Worm (Caenorhabditis elegans) whole organism, L1 larva: Measurements from ENCODE around the gene C02F5.3.

Source experiments
- C16A3.4 ChIP-seq: fragments of 150-350 bp; optimal IDR thresholded peaks from 2 replicates; lab custom pipeline; 2014; ENCODE audit warnings: missing biosample characterization, missing genetic modification characterization
- C34B4.2 ChIP-seq: sonication (generic microtip); optimal IDR thresholded peaks from 2 replicates; lab custom pipeline; 2017; ENCODE audit warnings: mild to moderate bottlenecking, missing genetic modification characterization, missing compliant biosample characterization
- F16B12.6 ChIP-seq: fragments of 150-350 bp; optimal IDR thresholded peaks from 2 replicates; lab custom pipeline; 2014; ENCODE audit warnings: missing biosample characterization, missing genetic modification characterization
- Y116A8C.19 ChIP-seq: sonication (generic microtip); optimal IDR thresholded peaks from 2 replicates; lab custom pipeline; 2016; ENCODE audit warnings: missing compliant biosample characterization, missing genetic modification characterization, borderline replicate concordance
- aha-1 ChIP-seq: fragments of 150-350 bp; optimal IDR thresholded peaks from 2 replicates; lab custom pipeline; 2014; ENCODE audit warnings: missing biosample characterization, missing genetic modification characterization
- ceh-63 ChIP-seq: fragments of 200-800 bp; sonication (Bioruptor generic); optimal IDR thresholded peaks from 2 replicates; lab custom pipeline; 2018; ENCODE audit warnings: mild to moderate bottlenecking, missing genetic modification characterization, missing compliant biosample characterization
- ces-1 ChIP-seq: fragments of 150-350 bp; optimal IDR thresholded peaks from 2 replicates; lab custom pipeline; 2014; ENCODE audit warnings: missing biosample characterization, missing genetic modification reagents, missing genetic modification characterization
- dpl-1 ChIP-seq, 3 experiments: fragments of 150-350 bp in 2 of 3; sonication (generic microtip) in 1 of 3; optimal IDR thresholded peaks; 2 replicates each; lab custom pipeline; 2014 to 2017; ENCODE audit warnings: missing biosample characterization in 3 of 3, missing genetic modification characterization in 3 of 3, missing genetic modification reagents in 3 of 3
- dsc-1 ChIP-seq: sonication (generic microtip); optimal IDR thresholded peaks from 2 replicates; lab custom pipeline; 2016; ENCODE audit warnings: mild to moderate bottlenecking, missing genetic modification characterization, missing compliant biosample characterization
- egl-13 ChIP-seq: sonication (generic microtip); optimal IDR thresholded peaks from 2 replicates; lab custom pipeline; 2016; ENCODE audit warnings: missing genotype, missing genetic modification reagents, missing genetic modification characterization, missing compliant biosample characterization
- egl-27 ChIP-seq, 2 experiments: fragments of 150-350 bp in 1 of 2; sonication (generic microtip); optimal IDR thresholded peaks; 3 replicates each; lab custom pipeline; 2017 to 2018; ENCODE audit warnings: missing biosample characterization in 2 of 2, missing genetic modification characterization in 2 of 2, missing genetic modification reagents in 2 of 2
- elt-3 ChIP-seq, 6 experiments: fragments of 150-350 bp in 1 of 6; sonication (generic microtip); optimal IDR thresholded peaks; 2 replicates each; lab custom pipeline; 2017 to 2018; ENCODE audit warnings: missing biosample characterization in 6 of 6, missing genetic modification characterization in 6 of 6, inconsistent platforms in 1 of 6
- ets-5 ChIP-seq: fragments of 200-800 bp; sonication (Bioruptor generic); IDR thresholded peaks from 2 replicates; pipeline ENCODE4 v1.3.6; 2022; ENCODE audit warnings: missing genetic modification characterization, missing compliant biosample characterization
- fkh-4 ChIP-seq: sonication (generic microtip); optimal IDR thresholded peaks from 2 replicates; lab custom pipeline; 2016; ENCODE audit warnings: missing compliant biosample characterization, missing genetic modification characterization, borderline replicate concordance
- fos-1 ChIP-seq: fragments of 150-350 bp; optimal IDR thresholded peaks from 2 replicates; lab custom pipeline; 2014; ENCODE audit warnings: missing biosample characterization, missing genetic modification characterization
- grh-1 ChIP-seq: fragments of 200-800 bp; sonication (Bioruptor generic); IDR thresholded peaks from 2 replicates; pipeline ENCODE4 v1.3.6; 2022; ENCODE audit warnings: missing genetic modification reagents, missing genetic modification characterization, missing compliant biosample characterization
- hlh-17 ChIP-seq: fragments of 200-800 bp; sonication (Bioruptor generic); optimal IDR thresholded peaks from 2 replicates; lab custom pipeline; 2018; ENCODE audit warnings: missing genetic modification characterization, mild to moderate bottlenecking, missing compliant biosample characterization, moderate library complexity, borderline replicate concordance
- hlh-4 ChIP-seq: sonication (generic microtip); optimal IDR thresholded peaks from 2 replicates; lab custom pipeline; 2016; ENCODE audit warnings: mild to moderate bottlenecking, missing genetic modification characterization, missing compliant biosample characterization
- hpl-2 ChIP-seq: fragments of 150-350 bp; optimal IDR thresholded peaks from 2 replicates; lab custom pipeline; 2014; ENCODE audit warnings: missing biosample characterization, missing genetic modification reagents, missing genetic modification characterization
- jun-1 ChIP-seq: fragments of 150-350 bp; optimal IDR thresholded peaks from 2 replicates; lab custom pipeline; 2014; ENCODE audit warnings: missing biosample characterization, missing genetic modification reagents, missing genetic modification characterization
- lin-13 ChIP-seq: fragments of 150-350 bp; optimal IDR thresholded peaks from 2 replicates; lab custom pipeline; 2014; ENCODE audit warnings: missing biosample characterization, missing genetic modification reagents, missing genetic modification characterization
- lin-14 ChIP-seq: fragments of 200-800 bp; sonication (Bioruptor generic); optimal IDR thresholded peaks from 2 replicates; lab custom pipeline; 2018; ENCODE audit warnings: mild to moderate bottlenecking, missing genetic modification characterization, moderate library complexity, missing compliant biosample characterization
- lin-15B ChIP-seq: fragments of 150-350 bp; sonication (generic microtip); optimal IDR thresholded peaks from 3 replicates; lab custom pipeline; 2014; ENCODE audit warnings: missing biosample characterization, missing genetic modification characterization
- lin-39 ChIP-seq: fragments of 150-350 bp; optimal IDR thresholded peaks from 2 replicates; lab custom pipeline; 2014; ENCODE audit warnings: missing biosample characterization, missing genetic modification reagents, missing genetic modification characterization
- lir-3 ChIP-seq: sonication (generic microtip); optimal IDR thresholded peaks from 2 replicates; lab custom pipeline; 2016; ENCODE audit warnings: mild to moderate bottlenecking, missing genetic modification characterization, moderate library complexity, missing compliant biosample characterization; ENCODE audit not compliant: poor library complexity
- mef-2 ChIP-seq: fragments of 150-350 bp; optimal IDR thresholded peaks from 2 replicates; lab custom pipeline; 2014; ENCODE audit warnings: missing biosample characterization, missing genetic modification characterization
- nhr-11 ChIP-seq: fragments of 150-350 bp; optimal IDR thresholded peaks from 2 replicates; lab custom pipeline; 2014; ENCODE audit warnings: missing biosample characterization, missing genetic modification characterization
- nhr-20 ChIP-seq: sonication (generic microtip); optimal IDR thresholded peaks from 2 replicates; lab custom pipeline; 2016; ENCODE audit warnings: mild to moderate bottlenecking, missing genetic modification characterization, missing compliant biosample characterization
- nhr-237 ChIP-seq: fragments of 150-350 bp; optimal IDR thresholded peaks from 2 replicates; lab custom pipeline; 2014; ENCODE audit warnings: missing biosample characterization, missing genetic modification characterization
- nhr-28 ChIP-seq: fragments of 150-350 bp; optimal IDR thresholded peaks from 2 replicates; lab custom pipeline; 2014; ENCODE audit warnings: missing biosample characterization, missing genetic modification characterization
- nhr-76 ChIP-seq: sonication (generic microtip); optimal IDR thresholded peaks from 2 replicates; lab custom pipeline; 2017; ENCODE audit warnings: missing biosample characterization, missing genetic modification characterization
- nhr-77 ChIP-seq: fragments of 150-350 bp; optimal IDR thresholded peaks from 2 replicates; lab custom pipeline; 2014; ENCODE audit warnings: missing biosample characterization, missing genetic modification characterization
- nhr-84 ChIP-seq: sonication (generic microtip); optimal IDR thresholded peaks from 2 replicates; lab custom pipeline; 2017; ENCODE audit warnings: missing biosample characterization, missing genetic modification characterization
- nhr-85 ChIP-seq: sonication (generic microtip); peaks from one replicate; lab custom pipeline; 2016; ENCODE audit warnings: missing genetic modification characterization, inconsistent platforms, missing compliant biosample characterization
- nhr-90 ChIP-seq: sonication (generic microtip); optimal IDR thresholded peaks from 2 replicates; lab custom pipeline; 2016; ENCODE audit warnings: mild to moderate bottlenecking, missing genetic modification characterization, missing compliant biosample characterization; ENCODE audit not compliant: poor library complexity
- rnt-1 ChIP-seq: sonication (generic microtip); optimal IDR thresholded peaks from 2 replicates; lab custom pipeline; 2016; ENCODE audit warnings: mild to moderate bottlenecking, missing genetic modification characterization, moderate library complexity, missing compliant biosample characterization
- snu-23 ChIP-seq: sonication (generic microtip); optimal IDR thresholded peaks from 2 replicates; lab custom pipeline; 2016; ENCODE audit warnings: missing genetic modification characterization, missing compliant biosample characterization
- sox-4 ChIP-seq: sonication (generic microtip); optimal IDR thresholded peaks from 2 replicates; lab custom pipeline; 2016; ENCODE audit warnings: missing genetic modification characterization, missing compliant biosample characterization
- sptf-1 ChIP-seq: fragments of 150-350 bp; optimal IDR thresholded peaks from 2 replicates; lab custom pipeline; 2014; ENCODE audit warnings: missing biosample characterization, missing genetic modification characterization
- sup-37 ChIP-seq: fragments of 200-800 bp; sonication (Bioruptor generic); optimal IDR thresholded peaks from 2 replicates; lab custom pipeline; 2018; ENCODE audit warnings: mild to moderate bottlenecking, missing genetic modification characterization, missing compliant biosample characterization
- tbx-2 ChIP-seq: sonication (generic microtip); optimal IDR thresholded peaks from 2 replicates; lab custom pipeline; 2016; ENCODE audit warnings: missing genetic modification characterization, missing compliant biosample characterization
- unc-30 ChIP-seq: sonication (generic microtip); optimal IDR thresholded peaks from 2 replicates; lab custom pipeline; 2017; ENCODE audit warnings: missing biosample characterization, missing genetic modification characterization
- zip-4 ChIP-seq: fragments of 200-800 bp; sonication (Bioruptor generic); optimal IDR thresholded peaks from 2 replicates; lab custom pipeline; 2018; ENCODE audit warnings: mild to moderate bottlenecking, missing genetic modification characterization, moderate library complexity, missing compliant biosample characterization
- ztf-11 ChIP-seq, 2 experiments: sonication (generic microtip); optimal IDR thresholded peaks; 2 replicates each; lab custom pipeline; 2016 to 2017; ENCODE audit warnings: missing genetic modification characterization in 2 of 2, missing biosample characterization in 1 of 2, missing compliant biosample characterization in 1 of 2
- ztf-4 ChIP-seq: fragments of 150-350 bp; optimal IDR thresholded peaks from 2 replicates; lab custom pipeline; 2014; ENCODE audit warnings: missing biosample characterization, missing genetic modification characterization

Gene C02F5.3

ce11 chrIII:8245591-8245990 lies at the start of gene C02F5.3:
Gene C02F5.3 (plus strand): TSS chrIII:8245891.
- TF ChIP-seq fos-1 (tag; lab: Kevin White, UChicago) (no peak), hlh-4 (no peak), nhr-90 (tag; lab: Kevin White, UChicago) (no peak), nhr-20 (no peak), egl-13 (tag; lab: Kevin White, UChicago) (no peak), lir-3 (no peak), sup-37 (GFP tag; lab: Kevin White, UChicago) (no peak), nhr-11 (tag; lab: Kevin White, UChicago) (no peak), fkh-4 (tag; lab: Kevin White, UChicago) (no peak), nhr-28 (tag; lab: Kevin White, UChicago) (no peak)
- TF ChIP-seq, all 84 proteins: peak for 0

ce11 chrIII:8199060-8199459 lies 46.6 kb upstream of the C02F5.3 start:
- TF ChIP-seq nhr-76 (tag; lab: Kevin White, UChicago), result no peak

ce11 chrIII:8201117-8201516 lies 44.6 kb upstream of the C02F5.3 start, which contains the start of gene unc-36:
Gene unc-36 (minus strand): TSS chrIII:8201217.
- TF ChIP-seq ztf-11 (tag; optimal IDR thresholded peaks at IDR 0.05; lab: Kevin White, UChicago) (no peak), nhr-85 (tag; lab: Kevin White, UChicago) (no peak), nhr-76 (tag; lab: Kevin White, UChicago) (no peak), zip-4 (GFP tag; lab: Kevin White, UChicago) (no peak), nhr-11 (tag; lab: Kevin White, UChicago) (no peak), jun-1 (tag; lab: Kevin White, UChicago) (no peak), fos-1 (tag; lab: Kevin White, UChicago) (no peak), nhr-84 (tag; lab: Kevin White, UChicago) (no peak)

- TF ChIP-seq nhr-237 (tag; lab: Kevin White, UChicago) (no peak), nhr-90 (tag; lab: Kevin White, UChicago) (no peak), grh-1 (GFP tag; lab: Robert Waterston, UW) (no peak), nhr-77 (tag; lab: Kevin White, UChicago) (no peak), lin-13 (no peak), lin-39 (tag; lab: Kevin White, UChicago) (no peak), nhr-11 (tag; lab: Kevin White, UChicago) (no peak), rnt-1 (tag; lab: Kevin White, UChicago) (peak; percentile 45), ets-5 (GFP tag; lab: Robert Waterston, UW) (no peak), jun-1 (tag; lab: Kevin White, UChicago) (no peak), hpl-2 (GFP tag; lab: Kevin White, UChicago) (no peak), sup-37 (GFP tag; lab: Kevin White, UChicago) (no peak), C16A3.4 (no peak), nhr-76 (tag; lab: Kevin White, UChicago) (no peak), F16B12.6 (tag; lab: Kevin White, UChicago) (peak; percentile 30), sptf-1 (tag; lab: Kevin White, UChicago) (no peak), egl-27 (tag; optimal IDR thresholded peaks at IDR 0.05; lab: Kevin White, UChicago) (no peak), lin-14 (GFP tag; lab: Kevin White, UChicago) (peak; percentile 94), ces-1 (GFP tag; lab: Kevin White, UChicago) (no peak), Y116A8C.19 (tag; lab: Kevin White, UChicago) (no peak), C34B4.2 (tag; lab: Kevin White, UChicago) (no peak), ztf-11 (tag; optimal IDR thresholded peaks at IDR 0.05; lab: Kevin White, UChicago) (no peak), dsc-1 (tag; lab: Kevin White, UChicago) (peak; percentile 76), hlh-17 (GFP tag; lab: Kevin White, UChicago) (no peak), dpl-1 (GFP tag; optimal IDR thresholded peaks at IDR 0.05; lab: Kevin White, UChicago) (peak in 1 of 3 experiments; percentile 32), lir-3 (peak; percentile 19), sox-4 (tag; lab: Kevin White, UChicago) (no peak), fkh-4 (tag; lab: Kevin White, UChicago) (no peak), unc-30 (no peak), aha-1 (tag; lab: Kevin White, UChicago) (no peak), ztf-4 (tag; lab: Kevin White, UChicago) (peak; percentile 25), mef-2 (tag; lab: Kevin White, UChicago) (no peak), ceh-63 (no peak), snu-23 (GFP tag; lab: Kevin White, UChicago) (no peak), elt-3 (tag; optimal IDR thresholded peaks at IDR 0.05; lab: Kevin White, UChicago) (no peak), lin-15B (tag; lab: Kevin White, UChicago) (no peak), tbx-2 (tag; lab: Kevin White, UChicago) (peak; percentile 55)
These were observed 43.9 kb upstream of the C02F5.3 start for ce11 chrIII:8201760-8202159.
